Worm (Caenorhabditis elegans) whole organism, young adult: ENCODE data around the gene srbc-78.

Source experiments
- B0019.2 ChIP-seq: fragments of 200-800 bp; sonication (Bioruptor generic); conservative IDR thresholded peaks from 2 replicates; pipeline ENCODE4 v1.3.6; 2022; ENCODE audit warnings: missing genetic modification reagents, missing genetic modification characterization, missing compliant biosample characterization
- B0336.3 ChIP-seq: fragments of 200-800 bp; sonication (Bioruptor generic); IDR thresholded peaks from 2 replicates; pipeline ENCODE4 v1.3.6; 2022; ENCODE audit warnings: missing genetic modification characterization, missing compliant biosample characterization
- C17E4.6 ChIP-seq: fragments of 200-800 bp; sonication (Bioruptor generic); IDR thresholded peaks from 2 replicates; pipeline ENCODE4 v1.3.6; 2022; ENCODE audit warnings: missing genetic modification reagents, missing genetic modification characterization, missing compliant biosample characterization
- D2030.7 ChIP-seq: fragments of 200-800 bp; sonication (Bioruptor generic); IDR thresholded peaks from 2 replicates; pipeline ENCODE4 v1.3.6; 2022; ENCODE audit warnings: missing genetic modification reagents, missing genetic modification characterization, missing compliant biosample characterization
- F23B12.7 ChIP-seq: sonication (generic microtip); optimal IDR thresholded peaks from 2 replicates; lab custom pipeline; 2017; ENCODE audit warnings: missing genetic modification characterization, mild to moderate bottlenecking, missing compliant biosample characterization, antibody characterized with exemption, moderate library complexity; ENCODE audit not compliant: insufficient read depth
- F33H1.4 ChIP-seq: fragments of 200-800 bp; sonication (Bioruptor generic); IDR thresholded peaks from 2 replicates; pipeline ENCODE4 v1.3.6; 2022; ENCODE audit warnings: missing genetic modification reagents, missing genetic modification characterization, missing compliant biosample characterization
- F37B4.10 ChIP-seq: fragments of 200-800 bp; sonication (Bioruptor generic); IDR thresholded peaks from 2 replicates; pipeline ENCODE4 v1.3.6; 2022; ENCODE audit warnings: missing genetic modification characterization, missing compliant biosample characterization
- F39B2.1 ChIP-seq: fragments of 200-800 bp; sonication (Bioruptor generic); IDR thresholded peaks from 2 replicates; pipeline ENCODE4 v1.3.6; 2022; ENCODE audit warnings: missing genetic modification reagents, missing genetic modification characterization, missing compliant biosample characterization
- F57A8.1 ChIP-seq: fragments of 200-800 bp; sonication (Bioruptor generic); optimal IDR thresholded peaks from 2 replicates; lab custom pipeline; 2018; ENCODE audit warnings: mild to moderate bottlenecking, missing genetic modification characterization, moderate library complexity, missing compliant biosample characterization
- K11D2.4 ChIP-seq: fragments of 200-800 bp; sonication (Bioruptor generic); IDR thresholded peaks from 2 replicates; pipeline ENCODE4 v1.3.6; 2022; ENCODE audit warnings: missing genetic modification reagents, missing genetic modification characterization, missing compliant biosample characterization
- T07F8.4 ChIP-seq: sonication (generic microtip); optimal IDR thresholded peaks from 2 replicates; lab custom pipeline; 2016; ENCODE audit warnings: mild to moderate bottlenecking, missing genetic modification characterization, moderate library complexity, missing compliant biosample characterization
- Y53G8AR.9 ChIP-seq: fragments of 200-800 bp; sonication (Bioruptor generic); conservative IDR thresholded peaks from 2 replicates; pipeline ENCODE4 v1.3.6; 2022; ENCODE audit warnings: missing genetic modification reagents, missing genetic modification characterization, missing compliant biosample characterization
- Y79H2A.3 ChIP-seq: fragments of 200-800 bp; sonication (Bioruptor generic); conservative IDR thresholded peaks from 2 replicates; pipeline ENCODE4 v1.3.6; 2022; ENCODE audit warnings: missing genetic modification reagents, missing genetic modification characterization, missing compliant biosample characterization
- akir-1 ChIP-seq: fragments of 200-800 bp; sonication (Bioruptor generic); optimal IDR thresholded peaks from 2 replicates; lab custom pipeline; 2018; ENCODE audit warnings: mild to moderate bottlenecking, missing genetic modification characterization, moderate library complexity, missing compliant biosample characterization
- aptf-2 ChIP-seq: fragments of 200-800 bp; sonication (Bioruptor generic); conservative IDR thresholded peaks from 2 replicates; pipeline ENCODE4 v1.3.6; 2022; ENCODE audit warnings: missing genetic modification reagents, missing genetic modification characterization, missing compliant biosample characterization
- aptf-3 ChIP-seq: fragments of 200-800 bp; sonication (Bioruptor generic); IDR thresholded peaks from 2 replicates; pipeline ENCODE4 v1.3.6; 2022; ENCODE audit warnings: missing genetic modification characterization, missing compliant biosample characterization
- attf-3 ChIP-seq: fragments of 200-800 bp; sonication (Bioruptor generic); conservative IDR thresholded peaks from 2 replicates; pipeline ENCODE4 v1.3.6; 2022; ENCODE audit warnings: missing genetic modification reagents, missing genetic modification characterization, missing compliant biosample characterization
- attf-6 ChIP-seq: fragments of 200-800 bp; sonication (Bioruptor generic); IDR thresholded peaks from 2 replicates; pipeline ENCODE4 v1.3.6; 2022; ENCODE audit warnings: missing genetic modification reagents, missing genetic modification characterization, missing compliant biosample characterization
- ccch-3 ChIP-seq: fragments of 200-800 bp; sonication (Bioruptor generic); optimal IDR thresholded peaks from 2 replicates; lab custom pipeline; 2018; ENCODE audit warnings: mild to moderate bottlenecking, missing genetic modification characterization, missing compliant biosample characterization
- cebp-1 ChIP-seq, 2 experiments: fragments of 200-800 bp in 1 of 2; sonication (Bioruptor generic) in 1 of 2; sonication (generic microtip) in 1 of 2; IDR thresholded peaks in 1 of 2; optimal IDR thresholded peaks in 1 of 2; 2 replicates each; pipeline versions ENCODE4 v1.3.6 to Lab custom; 2017 to 2022; ENCODE audit warnings: missing compliant biosample characterization in 2 of 2, missing genetic modification characterization in 2 of 2, mild to moderate bottlenecking in 1 of 2, missing genetic modification reagents in 1 of 2, moderate library complexity in 1 of 2
- ceh-40 ChIP-seq: fragments of 200-800 bp; sonication (Bioruptor generic); IDR thresholded peaks from 2 replicates; pipeline ENCODE4 v1.3.6; 2022; ENCODE audit warnings: missing genetic modification characterization, missing compliant biosample characterization
- ceh-58 ChIP-seq: fragments of 200-800 bp; sonication (Bioruptor generic); IDR thresholded peaks from 2 replicates; pipeline ENCODE4 v1.3.6; 2022; ENCODE audit warnings: missing genetic modification characterization, missing compliant biosample characterization
- dox-1 ChIP-seq: fragments of 200-800 bp; sonication (Bioruptor generic); IDR thresholded peaks from 2 replicates; pipeline ENCODE4 v1.3.6; 2022; ENCODE audit warnings: missing genetic modification reagents, missing genetic modification characterization, missing compliant biosample characterization
- egl-44 ChIP-seq: fragments of 200-800 bp; sonication (Bioruptor generic); IDR thresholded peaks from 2 replicates; pipeline ENCODE4 v1.3.6; 2022; ENCODE audit warnings: missing genetic modification reagents, missing genetic modification characterization, missing compliant biosample characterization
- egrh-3 ChIP-seq: fragments of 200-800 bp; sonication (Bioruptor generic); IDR thresholded peaks from 2 replicates; pipeline ENCODE4 v1.3.6; 2022; ENCODE audit warnings: missing genetic modification reagents, missing genetic modification characterization, missing compliant biosample characterization
- ekl-4 ChIP-seq: fragments of 200-800 bp; sonication (Bioruptor generic); IDR thresholded peaks from 2 replicates; pipeline ENCODE4 v1.3.6; 2022; ENCODE audit warnings: missing genetic modification reagents, missing genetic modification characterization, missing compliant biosample characterization
- fkh-3 ChIP-seq: sonication (generic microtip); optimal IDR thresholded peaks from 2 replicates; lab custom pipeline; 2016; ENCODE audit warnings: mild to moderate bottlenecking, missing genetic modification characterization, missing compliant biosample characterization
- hmg-1.2 ChIP-seq: fragments of 200-800 bp; sonication (Bioruptor generic); IDR thresholded peaks from 2 replicates; pipeline ENCODE4 v1.3.6; 2022; ENCODE audit warnings: missing genetic modification reagents, missing genetic modification characterization, missing compliant biosample characterization
- hsf-1 ChIP-seq: fragments of 200-800 bp; sonication (Bioruptor generic); IDR thresholded peaks from 2 replicates; pipeline ENCODE4 v1.3.6; 2022; ENCODE audit warnings: missing genetic modification reagents, missing genetic modification characterization, missing compliant biosample characterization
- let-607 ChIP-seq, 2 experiments: fragments of 200-800 bp in 1 of 2; sonication (Bioruptor generic) in 1 of 2; sonication (generic microtip) in 1 of 2; optimal IDR thresholded peaks; 2 replicates each; lab custom pipeline; 2016 to 2018; ENCODE audit warnings: mild to moderate bottlenecking in 2 of 2, missing compliant biosample characterization in 2 of 2, missing genetic modification characterization in 2 of 2, moderate library complexity in 2 of 2, missing genotype in 1 of 2
- lin-26 ChIP-seq: fragments of 200-800 bp; sonication (Bioruptor generic); IDR thresholded peaks from 2 replicates; pipeline ENCODE4 v1.3.6; 2022; ENCODE audit warnings: missing genetic modification reagents, missing genetic modification characterization, missing compliant biosample characterization
- lin-54 ChIP-seq: fragments of 200-800 bp; sonication (Bioruptor generic); optimal IDR thresholded peaks from 2 replicates; lab custom pipeline; 2018; ENCODE audit warnings: mild to moderate bottlenecking, missing genetic modification characterization, missing compliant biosample characterization
- madf-6 ChIP-seq: fragments of 200-800 bp; sonication (Bioruptor generic); IDR thresholded peaks from 2 replicates; pipeline ENCODE4 v1.3.6; 2022; ENCODE audit warnings: missing genetic modification reagents, missing genetic modification characterization, missing compliant biosample characterization
- mcd-1 ChIP-seq: fragments of 200-800 bp; sonication (Bioruptor generic); IDR thresholded peaks from 2 replicates; pipeline ENCODE4 v1.3.6; 2022; ENCODE audit warnings: missing genetic modification reagents, missing genetic modification characterization, missing compliant biosample characterization
- nhr-80 ChIP-seq: sonication (generic microtip); optimal IDR thresholded peaks from 2 replicates; lab custom pipeline; 2016; ENCODE audit warnings: missing genetic modification characterization, missing compliant biosample characterization
- pbrm-1 ChIP-seq: fragments of 200-800 bp; sonication (Bioruptor generic); IDR thresholded peaks from 2 replicates; pipeline ENCODE4 v1.3.6; 2022; ENCODE audit warnings: missing genetic modification reagents, missing genetic modification characterization, missing compliant biosample characterization
- rcor-1 ChIP-seq: fragments of 200-800 bp; sonication (Bioruptor generic); IDR thresholded peaks from 2 replicates; pipeline ENCODE4 v1.3.6; 2022; ENCODE audit warnings: missing genetic modification reagents, missing genetic modification characterization, missing compliant biosample characterization
- repo-1 ChIP-seq: sonication (generic microtip); optimal IDR thresholded peaks from 2 replicates; lab custom pipeline; 2017; ENCODE audit warnings: mild to moderate bottlenecking, missing genetic modification characterization, missing compliant biosample characterization
- sdz-38 ChIP-seq: sonication (generic microtip); optimal IDR thresholded peaks from 2 replicates; lab custom pipeline; 2016; ENCODE audit warnings: missing genotype, missing genetic modification characterization, missing compliant biosample characterization
- snpc-1.1 ChIP-seq: sonication (generic microtip); optimal IDR thresholded peaks from 2 replicates; lab custom pipeline; 2017; ENCODE audit warnings: missing genetic modification characterization, mild to moderate bottlenecking, missing compliant biosample characterization, antibody characterized with exemption, moderate library complexity, missing genotype, missing genetic modification reagents; ENCODE audit not compliant: insufficient read depth
- snpc-4 ChIP-seq, 5 experiments: fragments of 150-350 bp in 1 of 5; sonication (generic microtip) in 4 of 5; optimal IDR thresholded peaks; 2 replicates each; lab custom pipeline; 2014 to 2018; ENCODE audit warnings: missing genetic modification characterization in 5 of 5, missing biosample characterization in 3 of 5, antibody characterized with exemption in 2 of 5, mild to moderate bottlenecking in 2 of 5, missing compliant biosample characterization in 2 of 5, missing genotype in 2 of 5, moderate library complexity in 2 of 5, missing genetic modification reagents in 1 of 5
- somi-1 ChIP-seq: fragments of 200-800 bp; sonication (Bioruptor generic); optimal IDR thresholded peaks from 2 replicates; lab custom pipeline; 2018; ENCODE audit warnings: mild to moderate bottlenecking, missing genetic modification characterization, missing compliant biosample characterization
- sptf-2 ChIP-seq: fragments of 200-800 bp; sonication (Bioruptor generic); optimal IDR thresholded peaks from 2 replicates; lab custom pipeline; 2018; ENCODE audit warnings: mild to moderate bottlenecking, missing genetic modification characterization, missing compliant biosample characterization
- unc-62 ChIP-seq: fragments of 150-350 bp; optimal IDR thresholded peaks from 2 replicates; lab custom pipeline; 2014; ENCODE audit warnings: missing biosample characterization, missing genetic modification reagents, missing genetic modification characterization
- ztf-18 ChIP-seq: sonication (generic microtip); optimal IDR thresholded peaks from 2 replicates; lab custom pipeline; 2016; ENCODE audit warnings: missing genotype, mild to moderate bottlenecking, missing genetic modification characterization, missing compliant biosample characterization

Gene srbc-78

ce11 chrV:20485285-20485684, 3.7 kb downstream of the srbc-78 start, which contains the start of gene dhcr-7:
Gene dhcr-7 (minus strand): TSS chrV:20485385.
- no peak for TF ChIP-seq ceh-58 (GFP tag; lab: Robert Waterston, UW)
- no peak for TF ChIP-seq F57A8.1 (GFP tag; lab: Kevin White, UChicago)
- TF ChIP-seq ztf-18, result no peak
- TF ChIP-seq let-607 (tag; optimal IDR thresholded peaks at IDR 0.05; lab: Kevin White, UChicago), result no peak
- no peak for TF ChIP-seq repo-1
- TF ChIP-seq lin-54 (GFP tag; lab: Kevin White, UChicago), result no peak
- TF ChIP-seq aptf-2 (GFP tag; lab: Robert Waterston, UW), result no peak
- TF ChIP-seq ceh-40 (GFP tag; lab: Robert Waterston, UW), result no peak
- TF ChIP-seq attf-3, result no peak
- no peak for TF ChIP-seq akir-1 (GFP tag; lab: Kevin White, UChicago)
- TF ChIP-seq, all 124 proteins: peak for 0

- TF ChIP-seq ceh-40 (GFP tag; lab: Robert Waterston, UW), result peak; percentile 52; the same call in 1 of the 2 replicates
- no peak for TF ChIP-seq somi-1 (GFP tag; lab: Kevin White, UChicago)
- no peak for TF ChIP-seq sdz-38 (tag; lab: Kevin White, UChicago)
- TF ChIP-seq lin-26 (GFP tag; lab: Robert Waterston, UW), result peak; percentile 51
- TF ChIP-seq K11D2.4 (GFP tag; lab: Robert Waterston, UW), result no peak
- peak; percentile 83 for TF ChIP-seq ekl-4 (GFP tag; lab: Robert Waterston, UW)
- peak; percentile 89; the same call in 1 of the 2 replicates for TF ChIP-seq aptf-3
- TF ChIP-seq T07F8.4 (tag; lab: Kevin White, UChicago), result no peak
- TF ChIP-seq hsf-1 (GFP tag; lab: Robert Waterston, UW), result 0 out of 2 replicates have a peak, but pooled peaks have one; percentile 41
- TF ChIP-seq egrh-3 (GFP tag; lab: Robert Waterston, UW), result no peak
- no peak for TF ChIP-seq F37B4.10 (GFP tag; lab: Robert Waterston, UW)
- TF ChIP-seq sptf-2 (GFP tag; lab: Kevin White, UChicago), result no peak
- TF ChIP-seq fkh-3 (tag; lab: Kevin White, UChicago), result no peak
- peak; percentile 66; the same call in 1 of the 2 replicates for TF ChIP-seq egl-44
- TF ChIP-seq F23B12.7 (tag; lab: Kevin White, UChicago), result no peak
- peak; percentile 30; the same call in 1 of the 2 replicates for TF ChIP-seq D2030.7 (GFP tag; lab: Robert Waterston, UW)
- TF ChIP-seq nhr-80 (tag; lab: Kevin White, UChicago), result no peak
- peak; percentile 46; the same call in 1 of the 2 replicates for TF ChIP-seq mcd-1
- 0 out of 2 replicates have a peak, but pooled peaks have one; percentile 11 for TF ChIP-seq B0019.2 (GFP tag; lab: Robert Waterston, UW)
- no peak for TF ChIP-seq ceh-58 (GFP tag; lab: Robert Waterston, UW)
- peak; percentile 43 for TF ChIP-seq lin-54 (GFP tag; lab: Kevin White, UChicago)
- no peak for TF ChIP-seq Y79H2A.3
- TF ChIP-seq hmg-1.2 (GFP tag; lab: Robert Waterston, UW), result peak; percentile 33; the same call in 1 of the 2 replicates
- peak; percentile 80 for TF ChIP-seq attf-6
- TF ChIP-seq pbrm-1 (GFP tag; lab: Robert Waterston, UW), result peak; percentile 59; the same call in 1 of the 2 replicates
- TF ChIP-seq F39B2.1 (GFP tag; lab: Robert Waterston, UW), result peak; percentile 13; the same call in 1 of the 2 replicates
- 0 out of 2 replicates have a peak, but pooled peaks have one; percentile 7 for TF ChIP-seq dox-1 (GFP tag; lab: Robert Waterston, UW)
- TF ChIP-seq snpc-1.1 (tag; lab: Kevin White, UChicago), result no peak
- TF ChIP-seq B0336.3 (GFP tag; lab: Robert Waterston, UW), result peak; percentile 66
- TF ChIP-seq rcor-1 (GFP tag; lab: Robert Waterston, UW), result peak; percentile 69
- no peak for TF ChIP-seq snpc-4 (GFP tag; optimal IDR thresholded peaks at IDR 0.05; lab: Kevin White, UChicago)
- no peak for TF ChIP-seq snpc-4 (tag; optimal IDR thresholded peaks at IDR 0.05; lab: Kevin White, UChicago)
- TF ChIP-seq C17E4.6, result peak; percentile 23; the same call in 1 of the 2 replicates
- no peak for TF ChIP-seq cebp-1 (GFP tag; IDR thresholded peaks at IDR 0.05; lab: Robert Waterston, UW)
- peak; percentile 4 for TF ChIP-seq cebp-1 (tag; optimal IDR thresholded peaks at IDR 0.05; lab: Kevin White, UChicago)
- peak; percentile 74 for TF ChIP-seq madf-6 (GFP tag; lab: Robert Waterston, UW)
- peak; percentile 84 for TF ChIP-seq Y53G8AR.9 (GFP tag; lab: Robert Waterston, UW)
- TF ChIP-seq ccch-3, result no peak
- peak; percentile 43 for TF ChIP-seq F33H1.4
- TF ChIP-seq unc-62 (GFP tag; lab: Kevin White, UChicago), result no peak
Measured at ce11 chrV:20480790-20481189, 8.2 kb downstream of the srbc-78 start.
